Worm (Caenorhabditis elegans) whole organism, L2 larva: ENCODE data around the gene htz-1.

ENCODE experiments used
- C34F6.9 ChIP-seq: fragments of 150-350 bp; optimal IDR thresholded peaks from 2 replicates; lab custom pipeline; 2014; ENCODE audit warnings: missing biosample characterization, missing genetic modification characterization
- F13H6.1 ChIP-seq: sonication (generic microtip); optimal IDR thresholded peaks from 2 replicates; lab custom pipeline; 2016; ENCODE audit warnings: missing genetic modification characterization, missing compliant biosample characterization
- R02D3.7 ChIP-seq: fragments of 150-350 bp; optimal IDR thresholded peaks from 2 replicates; lab custom pipeline; 2014; ENCODE audit warnings: missing biosample characterization, missing genetic modification characterization
- Y55F3AM.14 ChIP-seq: fragments of 200-800 bp; sonication (Bioruptor generic); optimal IDR thresholded peaks from 2 replicates; lab custom pipeline; 2018; ENCODE audit warnings: mild to moderate bottlenecking, missing genetic modification characterization, missing compliant biosample characterization
- ZK546.5 ChIP-seq: sonication (generic microtip); optimal IDR thresholded peaks from 2 replicates; lab custom pipeline; 2017; ENCODE audit warnings: missing biosample characterization, missing genetic modification characterization
- alr-1 ChIP-seq: fragments of 150-350 bp; optimal IDR thresholded peaks from 2 replicates; lab custom pipeline; 2014; ENCODE audit warnings: missing biosample characterization, missing genetic modification characterization
- aly-2 ChIP-seq: fragments of 150-350 bp; optimal IDR thresholded peaks from 2 replicates; lab custom pipeline; 2014; ENCODE audit warnings: missing biosample characterization, missing genetic modification characterization
- ama-1 ChIP-seq: fragments of 150-350 bp; optimal IDR thresholded peaks from 2 replicates; lab custom pipeline; 2018; ENCODE audit warnings: inconsistent platforms
- blmp-1 ChIP-seq: sonication (generic microtip); optimal IDR thresholded peaks from 2 replicates; lab custom pipeline; 2017; ENCODE audit warnings: missing genetic modification characterization, mild to moderate bottlenecking, missing compliant biosample characterization, antibody characterized with exemption, moderate library complexity; ENCODE audit not compliant: insufficient read depth
- ceh-16 ChIP-seq: fragments of 150-350 bp; optimal IDR thresholded peaks from 2 replicates; lab custom pipeline; 2014; ENCODE audit warnings: missing biosample characterization, missing genetic modification characterization
- ceh-82 ChIP-seq: fragments of 150-350 bp; optimal IDR thresholded peaks from 2 replicates; lab custom pipeline; 2014; ENCODE audit warnings: missing biosample characterization, missing genetic modification characterization
- crh-2 ChIP-seq: sonication (generic microtip); optimal IDR thresholded peaks from 2 replicates; lab custom pipeline; 2017; ENCODE audit warnings: missing biosample characterization, missing genetic modification characterization
- dmd-4 ChIP-seq: sonication (generic microtip); optimal IDR thresholded peaks from 2 replicates; lab custom pipeline; 2017; ENCODE audit warnings: missing biosample characterization, missing genetic modification characterization
- egl-27 ChIP-seq: sonication (generic microtip); optimal IDR thresholded peaks from 3 replicates; lab custom pipeline; 2017; ENCODE audit warnings: missing biosample characterization, missing genetic modification reagents, missing genetic modification characterization
- elt-1 ChIP-seq: fragments of 150-350 bp; optimal IDR thresholded peaks from 2 replicates; lab custom pipeline; 2014; ENCODE audit warnings: missing biosample characterization, missing genetic modification characterization
- elt-3 ChIP-seq: sonication (generic microtip); optimal IDR thresholded peaks from 2 replicates; lab custom pipeline; 2017; ENCODE audit warnings: missing biosample characterization, missing genetic modification characterization
- fos-1 ChIP-seq: fragments of 150-350 bp; optimal IDR thresholded peaks from 2 replicates; lab custom pipeline; 2014; ENCODE audit warnings: missing biosample characterization, missing genetic modification characterization
- gmeb-1 ChIP-seq: fragments of 150-350 bp; optimal IDR thresholded peaks from 2 replicates; lab custom pipeline; 2014; ENCODE audit warnings: missing biosample characterization, missing genetic modification characterization
- lin-11 ChIP-seq: fragments of 150-350 bp; sonication (generic microtip); optimal IDR thresholded peaks from 2 replicates; lab custom pipeline; 2014; ENCODE audit warnings: missing biosample characterization, missing genetic modification characterization, inconsistent platforms, mixed read lengths
- lin-13 ChIP-seq: fragments of 150-350 bp; optimal IDR thresholded peaks from 2 replicates; lab custom pipeline; 2014; ENCODE audit warnings: missing biosample characterization, missing genetic modification reagents, missing genetic modification characterization
- lin-39 ChIP-seq: fragments of 150-350 bp; optimal IDR thresholded peaks from 2 replicates; lab custom pipeline; 2014; ENCODE audit warnings: missing biosample characterization, missing genetic modification reagents, missing genetic modification characterization
- lsy-2 ChIP-seq, 2 experiments: fragments of 150-350 bp in 1 of 2; sonication (generic microtip) in 1 of 2; optimal IDR thresholded peaks; 2 replicates each; lab custom pipeline; 2014 to 2017; ENCODE audit warnings: missing biosample characterization in 2 of 2, missing genetic modification characterization in 2 of 2
- mab-5 ChIP-seq: fragments of 150-350 bp; optimal IDR thresholded peaks from 2 replicates; lab custom pipeline; 2014; ENCODE audit warnings: missing biosample characterization, missing genetic modification characterization
- mdl-1 ChIP-seq, 2 experiments: fragments of 150-350 bp in 1 of 2; sonication (generic microtip) in 1 of 2; optimal IDR thresholded peaks; 2 replicates each; lab custom pipeline; 2017; ENCODE audit warnings: missing biosample characterization in 2 of 2, missing genetic modification characterization in 2 of 2
- nhr-10 ChIP-seq: sonication (generic microtip); optimal IDR thresholded peaks from 2 replicates; lab custom pipeline; 2017; ENCODE audit warnings: missing biosample characterization, missing genetic modification characterization
- nhr-12 ChIP-seq: fragments of 150-350 bp; optimal IDR thresholded peaks from 2 replicates; lab custom pipeline; 2014; ENCODE audit warnings: missing biosample characterization, missing genetic modification characterization
- nhr-129 ChIP-seq: fragments of 150-350 bp; optimal IDR thresholded peaks from 2 replicates; lab custom pipeline; 2014; ENCODE audit warnings: missing biosample characterization, missing genetic modification characterization
- nhr-21 ChIP-seq: fragments of 150-350 bp; optimal IDR thresholded peaks from 2 replicates; lab custom pipeline; 2014; ENCODE audit warnings: missing biosample characterization, missing genetic modification characterization
- nhr-23 ChIP-seq: fragments of 150-350 bp; optimal IDR thresholded peaks from 2 replicates; lab custom pipeline; 2014; ENCODE audit warnings: missing biosample characterization, missing genetic modification reagents, missing genetic modification characterization
- nhr-25 ChIP-seq: fragments of 150-350 bp; sonication (generic microtip); optimal IDR thresholded peaks from 3 replicates; lab custom pipeline; 2014; ENCODE audit warnings: missing biosample characterization, missing genetic modification characterization
- nhr-6 ChIP-seq: fragments of 150-350 bp; optimal IDR thresholded peaks from 2 replicates; lab custom pipeline; 2014; ENCODE audit warnings: missing biosample characterization, missing genetic modification characterization
- nhr-77 ChIP-seq: fragments of 150-350 bp; optimal IDR thresholded peaks from 2 replicates; lab custom pipeline; 2014; ENCODE audit warnings: missing biosample characterization, missing genetic modification characterization
- peb-1 ChIP-seq: fragments of 150-350 bp; optimal IDR thresholded peaks from 2 replicates; lab custom pipeline; 2014; ENCODE audit warnings: missing biosample characterization, missing genetic modification characterization
- sem-4 ChIP-seq: fragments of 150-350 bp; optimal IDR thresholded peaks from 2 replicates; lab custom pipeline; 2014; ENCODE audit warnings: missing biosample characterization, missing genetic modification reagents, missing genetic modification characterization
- skn-1 ChIP-seq: sonication (generic microtip); optimal IDR thresholded peaks from 2 replicates; lab custom pipeline; 2017; ENCODE audit warnings: missing biosample characterization, missing genetic modification characterization
- sma-3 ChIP-seq: sonication (generic microtip); optimal IDR thresholded peaks from 2 replicates; lab custom pipeline; 2016; ENCODE audit warnings: missing genetic modification reagents, missing genetic modification characterization, missing compliant biosample characterization
- sma-9 ChIP-seq, 2 experiments: fragments of 150-350 bp in 1 of 2; sonication (generic microtip) in 1 of 2; optimal IDR thresholded peaks; 2 replicates each; lab custom pipeline; 2014 to 2016; ENCODE audit warnings: missing genetic modification characterization in 2 of 2, mild to moderate bottlenecking in 1 of 2, missing biosample characterization in 1 of 2, missing compliant biosample characterization in 1 of 2, missing genetic modification reagents in 1 of 2, moderate library complexity in 1 of 2
- snpc-4 ChIP-seq: fragments of 150-350 bp; optimal IDR thresholded peaks from 2 replicates; lab custom pipeline; 2014; ENCODE audit warnings: missing biosample characterization, missing genetic modification characterization
- unc-39 ChIP-seq: fragments of 150-350 bp; optimal IDR thresholded peaks from 2 replicates; lab custom pipeline; 2014; ENCODE audit warnings: missing biosample characterization, missing genetic modification characterization
- unc-55 ChIP-seq: fragments of 150-350 bp; sonication (generic microtip); optimal IDR thresholded peaks from 3 replicates; lab custom pipeline; 2014; ENCODE audit warnings: missing biosample characterization, missing genetic modification reagents, missing genetic modification characterization
- unc-62 ChIP-seq: fragments of 150-350 bp; optimal IDR thresholded peaks from 2 replicates; lab custom pipeline; 2014; ENCODE audit warnings: missing biosample characterization, missing genetic modification reagents, missing genetic modification characterization
- zag-1 ChIP-seq: fragments of 150-350 bp; optimal IDR thresholded peaks from 2 replicates; lab custom pipeline; 2014; ENCODE audit warnings: missing biosample characterization, missing genetic modification characterization
- ztf-1 ChIP-seq: fragments of 200-800 bp; sonication (Bioruptor generic); conservative IDR thresholded peaks from 2 replicates; pipeline ENCODE4 v1.3.6; 2022; ENCODE audit warnings: missing genetic modification characterization, missing compliant biosample characterization
- ztf-11 ChIP-seq: sonication (generic microtip); optimal IDR thresholded peaks from 2 replicates; lab custom pipeline; 2017; ENCODE audit warnings: missing biosample characterization, missing genetic modification characterization
- ztf-4 ChIP-seq: fragments of 150-350 bp; optimal IDR thresholded peaks from 2 replicates; lab custom pipeline; 2014; ENCODE audit warnings: missing biosample characterization, missing genetic modification characterization

The htz-1 gene

ce11 chrIV:4399418-4400136, 46.4 kb upstream of the htz-1 start:
- TF ChIP-seq nhr-25 (tag; lab: Kevin White, UChicago) (peak; percentile 47), F13H6.1 (tag; lab: Kevin White, UChicago) (peak; percentile 53), ZK546.5 (no peak), dmd-4 (no peak), R02D3.7 (tag; lab: Kevin White, UChicago) (no peak), blmp-1 (tag; lab: Kevin White, UChicago) (peak; percentile 94), elt-1 (no peak)
- TF ChIP-seq, all 48 proteins: peak for 3

- no peak for TF ChIP-seq aly-2 (tag; lab: Kevin White, UChicago)
- peak; percentile 96 for TF ChIP-seq blmp-1 (tag; lab: Kevin White, UChicago)
- no peak for TF ChIP-seq ztf-1 (GFP tag; lab: Robert Waterston, UW)
- no peak for TF ChIP-seq Y55F3AM.14 (GFP tag; lab: Kevin White, UChicago)
- peak; percentile 86 for TF ChIP-seq sma-3
- TF ChIP-seq sma-9 (GFP tag; optimal IDR thresholded peaks at IDR 0.05; lab: Kevin White, UChicago) = peak; percentile 83
- TF ChIP-seq sma-9 (tag; optimal IDR thresholded peaks at IDR 0.05; lab: Kevin White, UChicago) = no peak
- peak; percentile 70 for TF ChIP-seq nhr-129
- TF ChIP-seq unc-39 (tag; lab: Kevin White, UChicago) = no peak
- TF ChIP-seq C34F6.9 (tag; lab: Kevin White, UChicago) = peak; percentile 44
- peak; percentile 100 for TF ChIP-seq ceh-16 (tag; lab: Kevin White, UChicago)
- TF ChIP-seq ztf-4 = peak; percentile 69
- peak; percentile 82 for TF ChIP-seq gmeb-1 (tag; lab: Kevin White, UChicago)
- TF ChIP-seq lin-13 (GFP tag; lab: Kevin White, UChicago) = peak; percentile 55
- TF ChIP-seq nhr-12 (tag; lab: Kevin White, UChicago) = no peak
- no peak for TF ChIP-seq elt-3 (tag; lab: Kevin White, UChicago)
- no peak for TF ChIP-seq nhr-10 (tag; lab: Kevin White, UChicago)
- TF ChIP-seq unc-55 = peak; percentile 18
- no peak for TF ChIP-seq lin-39 (tag; lab: Kevin White, UChicago)
- TF ChIP-seq nhr-77 = no peak
- no peak for TF ChIP-seq lin-11 (tag; lab: Kevin White, UChicago)
- peak; percentile 90 for TF ChIP-seq sem-4 (tag; lab: Kevin White, UChicago)
- no peak for TF ChIP-seq ztf-11 (tag; lab: Kevin White, UChicago)
- peak; percentile 62 for TF ChIP-seq F13H6.1 (tag; lab: Kevin White, UChicago)
- TF ChIP-seq lsy-2 (tag; optimal IDR thresholded peaks at IDR 0.05; lab: Kevin White, UChicago) = peak; percentile 7 to 75
- TF ChIP-seq nhr-21 = peak; percentile 93
- TF ChIP-seq snpc-4 (tag; lab: Kevin White, UChicago) = no peak
- TF ChIP-seq skn-1 (tag; lab: Kevin White, UChicago) = no peak
- TF ChIP-seq mab-5 (tag; lab: Kevin White, UChicago) = no peak
- no peak for TF ChIP-seq ceh-82 (tag; lab: Kevin White, UChicago)
- peak; percentile 80 for TF ChIP-seq crh-2 (tag; lab: Kevin White, UChicago)
- peak; percentile 93 for TF ChIP-seq egl-27 (tag; lab: Kevin White, UChicago)
- TF ChIP-seq nhr-6 (tag; lab: Kevin White, UChicago) = peak; percentile 84
- no peak for TF ChIP-seq dmd-4
- no peak for TF ChIP-seq peb-1 (tag; lab: Kevin White, UChicago)
- TF ChIP-seq mdl-1 (tag; optimal IDR thresholded peaks at IDR 0.05; lab: Kevin White, UChicago) = peak; percentile 45 to 86
- TF ChIP-seq unc-62 (GFP tag; lab: Kevin White, UChicago) = no peak
- peak; percentile 63 for TF ChIP-seq elt-1
- no peak for TF ChIP-seq zag-1 (tag; lab: Kevin White, UChicago)
- peak; percentile 96 for TF ChIP-seq nhr-25 (tag; lab: Kevin White, UChicago)
- no peak for TF ChIP-seq R02D3.7 (tag; lab: Kevin White, UChicago)
- TF ChIP-seq ama-1 (lab: Kevin White, UChicago) = no peak
- TF ChIP-seq alr-1 (tag; lab: Kevin White, UChicago) = no peak
- no peak for TF ChIP-seq nhr-23 (tag; lab: Kevin White, UChicago)
- peak; percentile 67 for TF ChIP-seq fos-1 (tag; lab: Kevin White, UChicago)
Measured at ce11 chrIV:4400350-4401326, 45.4 kb upstream of the htz-1 start, which contains the start of gene Y24D9A.6. Gene Y24D9A.6, minus strand, starts transcription at chrIV:4400400.
